Fruit fly (Drosophila melanogaster): Measurements from ENCODE around the gene Acsx1L.

Gene Acsx1L

dm6 chr3R:19795332-19795731 is 22.3 kb upstream of the Acsx1L start:
- TF ChIP-seq CG14711 (tag; optimal IDR thresholded peaks at IDR 0.05), result no peak
- no peak for TF ChIP-seq Mnt (GFP tag; optimal IDR thresholded peaks at IDR 0.05)
- TF ChIP-seq bab1 (GFP tag; optimal IDR thresholded peaks at IDR 0.05), result no peak
- no peak for TF ChIP-seq CG5204 (GFP tag; optimal IDR thresholded peaks at IDR 0.05)

DNA sequence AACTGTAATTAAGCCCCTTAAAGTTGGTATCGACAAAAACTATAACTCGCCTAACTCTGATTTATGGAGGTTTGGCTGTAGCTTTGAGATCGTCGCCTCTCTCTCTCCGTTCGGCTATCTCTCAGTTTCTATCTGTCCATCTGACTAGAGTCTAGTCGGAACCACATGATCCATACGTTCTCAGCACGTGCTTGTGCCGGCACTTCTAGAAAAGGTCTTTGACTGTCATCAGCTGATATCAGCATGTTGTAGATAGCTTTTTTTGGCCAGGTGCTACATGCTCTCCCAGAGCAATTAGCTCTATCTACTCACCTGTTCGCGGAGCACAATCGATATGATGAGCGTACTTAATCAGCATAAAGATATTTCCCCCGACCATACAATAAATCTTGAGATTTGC is 20.6 kb upstream of the Acsx1L start:
- TF ChIP-seq pad (GFP tag; optimal IDR thresholded peaks at IDR 0.05) (no peak), CG33017 (tag; optimal IDR thresholded peaks at IDR 0.05) (no peak), CG7045 (GFP tag; optimal IDR thresholded peaks at IDR 0.05) (no peak), toe (GFP tag; optimal IDR thresholded peaks at IDR 0.05) (no peak)

DNA sequence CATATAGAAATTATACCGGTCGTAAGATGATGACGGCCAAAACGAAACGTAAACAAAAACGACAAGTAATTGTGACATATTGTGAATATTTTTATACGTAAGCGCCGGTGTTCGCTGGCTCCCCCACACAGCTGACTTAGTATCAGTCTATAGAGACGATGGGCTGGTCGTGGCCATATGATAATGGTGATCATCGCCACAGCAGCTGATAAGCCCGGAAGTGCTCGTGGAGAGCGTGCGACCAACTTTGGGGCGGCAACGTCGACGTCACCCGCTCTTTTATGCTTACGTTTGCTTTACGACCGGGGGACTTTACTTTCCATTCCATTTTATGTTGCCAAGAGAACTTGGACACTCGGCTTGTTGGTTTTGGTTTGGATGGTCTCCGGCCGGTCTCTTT is 19.7 kb upstream of the Acsx1L start:
- TF ChIP-seq cic (GFP tag; optimal IDR thresholded peaks at IDR 0.05) (no peak), CG11617 (GFP tag; optimal IDR thresholded peaks at IDR 0.05) (no peak), tj (GFP tag; optimal IDR thresholded peaks at IDR 0.05) (no peak), toe (GFP tag; optimal IDR thresholded peaks at IDR 0.05) (no peak), CG33017 (tag; optimal IDR thresholded peaks at IDR 0.05) (no peak), Clk (GFP tag; optimal IDR thresholded peaks at IDR 0.05) (no peak), cnc (optimal IDR thresholded peaks at IDR 0.05) (no peak), CG14711 (tag; optimal IDR thresholded peaks at IDR 0.05) (no peak), CG5204 (GFP tag; optimal IDR thresholded peaks at IDR 0.05) (no peak), pad (GFP tag; optimal IDR thresholded peaks at IDR 0.05) (no peak), ovo (GFP tag; optimal IDR thresholded peaks at IDR 0.05) (no peak), Mnt (GFP tag; optimal IDR thresholded peaks at IDR 0.05) (no peak), CG7045 (GFP tag; optimal IDR thresholded peaks at IDR 0.05) (no peak), CG12768 (GFP tag; optimal IDR thresholded peaks at IDR 0.05) (no peak), CG1620 (GFP tag; optimal IDR thresholded peaks at IDR 0.05) (no peak), kay (GFP tag; ENCODE audit: borderline replicate concordance) (no peak), CG7101 (tag; optimal IDR thresholded peaks at IDR 0.05) (no peak), bab1 (GFP tag; optimal IDR thresholded peaks at IDR 0.05) (no peak)

dm6 chr3R:19790805-19791572 is 18.0 kb upstream of the Acsx1L start:
- TF ChIP-seq CG7101 (tag; optimal IDR thresholded peaks at IDR 0.05) (no peak), CG11617 (GFP tag; optimal IDR thresholded peaks at IDR 0.05) (no peak), pad (GFP tag; optimal IDR thresholded peaks at IDR 0.05) (no peak), CG14711 (tag; optimal IDR thresholded peaks at IDR 0.05) (no peak), bab1 (GFP tag; optimal IDR thresholded peaks at IDR 0.05) (no peak), toe (GFP tag; optimal IDR thresholded peaks at IDR 0.05) (no peak), CG5204 (GFP tag; optimal IDR thresholded peaks at IDR 0.05) (no peak), Crg-1 (GFP tag; optimal IDR thresholded peaks at IDR 0.05) (no peak), CG12768 (GFP tag; optimal IDR thresholded peaks at IDR 0.05) (no peak), kay (GFP tag; ENCODE audit: borderline replicate concordance) (no peak), tj (GFP tag; optimal IDR thresholded peaks at IDR 0.05) (peak; percentile 79), Clk (GFP tag; optimal IDR thresholded peaks at IDR 0.05) (no peak), cnc (optimal IDR thresholded peaks at IDR 0.05) (peak in 1 of 2 experiments; percentile 4)

- TF ChIP-seq tj (GFP tag; optimal IDR thresholded peaks at IDR 0.05) (peak; percentile 22), CG14711 (tag; optimal IDR thresholded peaks at IDR 0.05) (no peak), pad (GFP tag; optimal IDR thresholded peaks at IDR 0.05) (no peak)
These were observed 17.1 kb upstream of the Acsx1L start for dm6 chr3R:19789942-19790774.

DNA sequence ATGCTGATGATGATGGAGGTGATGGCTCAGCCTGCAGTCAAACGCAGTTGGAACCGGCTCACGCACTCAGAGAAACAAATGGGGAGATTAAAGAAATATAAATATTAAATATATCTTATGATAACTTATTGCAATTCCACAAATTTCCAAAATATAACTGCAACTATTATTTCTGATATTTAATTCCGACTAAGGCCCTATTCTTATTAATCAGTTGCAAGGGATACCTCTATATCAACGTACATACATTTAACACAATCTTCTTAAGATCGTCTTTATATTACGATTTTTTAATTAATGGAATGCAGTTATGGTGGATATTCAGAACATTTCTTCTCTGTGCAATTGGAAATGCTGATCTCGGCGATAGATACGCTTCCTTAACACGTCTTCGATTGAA is 15.7 kb upstream of the Acsx1L start:
- TF ChIP-seq Crg-1 (GFP tag; optimal IDR thresholded peaks at IDR 0.05) (no peak), cic (GFP tag; optimal IDR thresholded peaks at IDR 0.05) (no peak), Hr96 (GFP tag; optimal IDR thresholded peaks at IDR 0.05) (no peak), kay (GFP tag; ENCODE audit: borderline replicate concordance) (no peak), pad (GFP tag; optimal IDR thresholded peaks at IDR 0.05) (no peak), CG14711 (tag; optimal IDR thresholded peaks at IDR 0.05) (no peak), CG11617 (GFP tag; optimal IDR thresholded peaks at IDR 0.05) (no peak), CG33017 (tag; optimal IDR thresholded peaks at IDR 0.05) (no peak), CG12768 (GFP tag; optimal IDR thresholded peaks at IDR 0.05) (no peak), ovo (GFP tag; optimal IDR thresholded peaks at IDR 0.05) (no peak), CG5204 (GFP tag; optimal IDR thresholded peaks at IDR 0.05) (no peak), bab1 (GFP tag; optimal IDR thresholded peaks at IDR 0.05) (no peak), CG7101 (tag; optimal IDR thresholded peaks at IDR 0.05) (no peak), CG1620 (GFP tag; optimal IDR thresholded peaks at IDR 0.05) (no peak)

- TF ChIP-seq CG5204 (GFP tag; optimal IDR thresholded peaks at IDR 0.05), result no peak
- no peak for TF ChIP-seq cnc (optimal IDR thresholded peaks at IDR 0.05)
- no peak for TF ChIP-seq Mnt (GFP tag; optimal IDR thresholded peaks at IDR 0.05)
- TF ChIP-seq cic (GFP tag; optimal IDR thresholded peaks at IDR 0.05), result no peak
- TF ChIP-seq CG33017 (tag; optimal IDR thresholded peaks at IDR 0.05), result no peak
- TF ChIP-seq ovo (GFP tag; optimal IDR thresholded peaks at IDR 0.05), result no peak
- TF ChIP-seq CG7045 (GFP tag; optimal IDR thresholded peaks at IDR 0.05), result no peak
- no peak for TF ChIP-seq CG7101 (tag; optimal IDR thresholded peaks at IDR 0.05)
- no peak for TF ChIP-seq Crg-1 (GFP tag; optimal IDR thresholded peaks at IDR 0.05)
- no peak for TF ChIP-seq pad (GFP tag; optimal IDR thresholded peaks at IDR 0.05)
These were observed 12.4 kb upstream of the Acsx1L start for dm6 chr3R:19785451-19785850.

Measured in whole organism, adult.